Fruit fly (Drosophila melanogaster) whole organism, embryonic: ENCODE data around the gene CG46314.

Source experiments
- C15 ChIP-seq: fragments of 200-800 bp; sonication (Bioruptor generic); IDR thresholded peaks from 3 replicates; pipeline ENCODE4 v1.3.6; 2022; ENCODE audit warnings: missing biosample characterization, missing genetic modification characterization
- CG10431 ChIP-seq: fragments of 200-800 bp; sonication (Bioruptor generic); optimal IDR thresholded peaks from 3 replicates; lab custom pipeline; 2018; ENCODE audit warnings: missing biosample characterization, mild to moderate bottlenecking, missing genetic modification characterization
- CG10654 ChIP-seq: fragments of 200-800 bp; sonication (Bioruptor generic); optimal IDR thresholded peaks from 2 replicates; lab custom pipeline; 2016; ENCODE audit warnings: missing biosample characterization, missing genetic modification characterization
- CG11398 ChIP-seq: fragments of 200-800 bp; sonication (Bioruptor generic); optimal IDR thresholded peaks from 2 replicates; lab custom pipeline; 2016; ENCODE audit warnings: missing biosample characterization, missing genetic modification characterization
- CG11560 ChIP-seq: fragments of 200-800 bp; sonication (Bioruptor generic); IDR thresholded peaks from 3 replicates; pipeline ENCODE4 v1.3.6; 2022; ENCODE audit warnings: missing biosample characterization, missing genetic modification characterization
- CG11723 ChIP-seq: fragments of 200-800 bp; sonication (Bioruptor generic); optimal IDR thresholded peaks from 2 replicates; lab custom pipeline; 2017; ENCODE audit warnings: missing biosample characterization, mild to moderate bottlenecking, missing genetic modification characterization
- CG12769 ChIP-seq: fragments of 200-800 bp; sonication (Bioruptor generic); optimal IDR thresholded peaks from 2 replicates; lab custom pipeline; 2019; ENCODE audit warnings: missing biosample characterization, mild to moderate bottlenecking, missing genetic modification characterization, moderate library complexity
- CG14014 ChIP-seq: fragments of 200-800 bp; sonication (Bioruptor generic); IDR thresholded peaks from 2 replicates; pipeline ENCODE4 v1.3.6; 2022; ENCODE audit warnings: missing biosample characterization, missing genetic modification characterization
- CG14667 ChIP-seq: fragments of 200-800 bp; sonication (Bioruptor generic); IDR thresholded peaks from 2 replicates; pipeline ENCODE4 v1.3.6; 2022; ENCODE audit warnings: missing biosample characterization, missing genetic modification characterization
- CG15011 ChIP-seq: fragments of 200-800 bp; sonication (Bioruptor generic); optimal IDR thresholded peaks from 3 replicates; lab custom pipeline; 2018; ENCODE audit warnings: missing biosample characterization, mild to moderate bottlenecking, missing genetic modification characterization
- CG1602 ChIP-seq: fragments of 200-800 bp; sonication (Bioruptor generic); optimal IDR thresholded peaks from 3 replicates; lab custom pipeline; 2016; ENCODE audit warnings: missing biosample characterization, missing genetic modification characterization
- CG1792 ChIP-seq: fragments of 200-800 bp; sonication (Bioruptor generic); optimal IDR thresholded peaks from 2 replicates; lab custom pipeline; 2016; ENCODE audit warnings: missing biosample characterization, missing genetic modification characterization
- CG18262 ChIP-seq: fragments of 200-800 bp; optimal IDR thresholded peaks from 3 replicates; lab custom pipeline; 2019; ENCODE audit warnings: missing biosample characterization, mild to moderate bottlenecking, missing genetic modification characterization, moderate library complexity
- CG18599 ChIP-seq: fragments of 200-800 bp; sonication (Bioruptor generic); optimal IDR thresholded peaks from 3 replicates; lab custom pipeline; 2017; ENCODE audit warnings: missing biosample characterization, missing genetic modification characterization, mild to moderate bottlenecking, moderate library complexity, missing genetic modification reagents
- CG3847 ChIP-seq: fragments of 200-800 bp; sonication (Bioruptor generic); IDR thresholded peaks from 2 replicates; pipeline ENCODE4 v1.3.6; 2022; ENCODE audit warnings: missing biosample characterization, missing genetic modification characterization
- CG4360 ChIP-seq: fragments of 200-800 bp; sonication (Bioruptor generic); IDR thresholded peaks from 2 replicates; pipeline ENCODE4 v1.3.6; 2022; ENCODE audit warnings: missing biosample characterization, missing genetic modification characterization
- CG4404 ChIP-seq: fragments of 200-800 bp; sonication (Bioruptor generic); IDR thresholded peaks from 2 replicates; pipeline ENCODE4 v1.3.6; 2022; ENCODE audit warnings: missing biosample characterization, missing genetic modification characterization
- CG5245 ChIP-seq: fragments of 200-800 bp; sonication (Bioruptor generic); optimal IDR thresholded peaks from 3 replicates; lab custom pipeline; 2016; ENCODE audit warnings: missing biosample characterization, missing genetic modification characterization
- CG6689 ChIP-seq: fragments of 200-800 bp; sonication (Bioruptor generic); IDR thresholded peaks from 2 replicates; pipeline ENCODE4 v1.3.6; 2022; ENCODE audit warnings: missing biosample characterization, missing genetic modification characterization
- CG7987 ChIP-seq: fragments of 200-800 bp; sonication (Bioruptor generic); optimal IDR thresholded peaks from 2 replicates; lab custom pipeline; 2018; ENCODE audit warnings: missing biosample characterization, mild to moderate bottlenecking, missing genetic modification characterization, moderate library complexity
- E2f2 ChIP-seq: fragments of 200-800 bp; sonication (Bioruptor generic); IDR thresholded peaks from 2 replicates; pipeline ENCODE4 v1.3.6; 2022; ENCODE audit warnings: missing biosample characterization, missing genetic modification characterization
- Fer1 ChIP-seq: fragments of 200-800 bp; sonication (Bioruptor generic); optimal IDR thresholded peaks from 2 replicates; lab custom pipeline; 2017; ENCODE audit warnings: missing biosample characterization, mild to moderate bottlenecking, missing genetic modification characterization
- Fer3 ChIP-seq: fragments of 200-800 bp; sonication (Bioruptor generic); optimal IDR thresholded peaks from 2 replicates; lab custom pipeline; 2018; ENCODE audit warnings: missing biosample characterization, mild to moderate bottlenecking, missing genetic modification characterization, moderate library complexity
- HLHmδ ChIP-seq: fragments of 200-800 bp; sonication (Bioruptor generic); optimal IDR thresholded peaks from 2 replicates; lab custom pipeline; 2018; ENCODE audit warnings: missing biosample characterization, mild to moderate bottlenecking, missing genetic modification characterization, moderate library complexity
- Hr3 ChIP-seq: fragments of 200-800 bp; sonication (Bioruptor generic); optimal IDR thresholded peaks from 3 replicates; lab custom pipeline; 2016; ENCODE audit warnings: missing biosample characterization, missing genetic modification characterization
- Hr51 ChIP-seq, 2 experiments: fragments of 200-800 bp; sonication (Bioruptor generic); optimal IDR thresholded peaks; 2 replicates in 1 of 2; 3 replicates in 1 of 2; lab custom pipeline; 2016 to 2018; ENCODE audit warnings: missing biosample characterization in 2 of 2, missing genetic modification characterization in 2 of 2, mild to moderate bottlenecking in 1 of 2, moderate library complexity in 1 of 2
- Myb ChIP-seq: fragments of 200-800 bp; sonication (Bioruptor generic); optimal IDR thresholded peaks from 2 replicates; lab custom pipeline; 2016; ENCODE audit warnings: missing biosample characterization, missing genetic modification characterization
- Oli ChIP-seq: fragments of 200-800 bp; sonication (Bioruptor generic); optimal IDR thresholded peaks from 2 replicates; lab custom pipeline; 2018; ENCODE audit warnings: missing biosample characterization, mild to moderate bottlenecking, missing genetic modification characterization, moderate library complexity
- Opbp ChIP-seq: fragments of 200-800 bp; sonication (Bioruptor generic); IDR thresholded peaks from 3 replicates; pipeline ENCODE4 v1.3.6; 2022; ENCODE audit warnings: missing biosample characterization, missing genetic modification characterization; ENCODE audit not compliant: partially characterized antibody
- Scr ChIP-seq: fragments of 200-800 bp; sonication (Bioruptor generic); IDR thresholded peaks from 2 replicates; pipeline ENCODE4 v1.3.6; 2022; ENCODE audit warnings: missing biosample characterization, missing genetic modification characterization; ENCODE audit not compliant: partially characterized antibody
- Sox102F ChIP-seq: fragments of 200-800 bp; sonication (Bioruptor generic); optimal IDR thresholded peaks from 2 replicates; lab custom pipeline; 2018; ENCODE audit warnings: missing biosample characterization, mild to moderate bottlenecking, missing genetic modification characterization, moderate library complexity
- YL-1 ChIP-seq: fragments of 200-800 bp; sonication (Bioruptor generic); optimal IDR thresholded peaks from 3 replicates; lab custom pipeline; 2017; ENCODE audit warnings: missing biosample characterization, mild to moderate bottlenecking, missing genetic modification characterization
- al ChIP-seq: fragments of 200-800 bp; sonication (Bioruptor generic); IDR thresholded peaks from 2 replicates; pipeline ENCODE4 v1.3.6; 2022; ENCODE audit warnings: missing biosample characterization, missing genetic modification characterization
- amos ChIP-seq: fragments of 200-800 bp; sonication (Bioruptor generic); IDR thresholded peaks from 2 replicates; pipeline ENCODE4 v1.3.6; 2022; ENCODE audit warnings: missing biosample characterization, missing genetic modification characterization; ENCODE audit not compliant: partially characterized antibody
- aop ChIP-seq: fragments of 200-800 bp; sonication (Bioruptor generic); IDR thresholded peaks from 2 replicates; pipeline ENCODE4 v1.3.6; 2022; ENCODE audit warnings: missing biosample characterization, missing genetic modification characterization
- corto ChIP-seq: fragments of 200-800 bp; sonication (Bioruptor generic); optimal IDR thresholded peaks from 2 replicates; lab custom pipeline; 2016; ENCODE audit warnings: missing biosample characterization, mild to moderate bottlenecking, missing genetic modification characterization, moderate library complexity
- crp ChIP-seq, 2 experiments: fragments of 200-800 bp; sonication (Bioruptor generic); optimal IDR thresholded peaks; 2 replicates in 1 of 2; 3 replicates in 1 of 2; lab custom pipeline; 2017; ENCODE audit warnings: missing biosample characterization in 2 of 2, missing genetic modification characterization in 2 of 2, mild to moderate bottlenecking in 1 of 2, moderate library complexity in 1 of 2
- en ChIP-seq: fragments of 200-800 bp; sonication (Bioruptor generic); optimal IDR thresholded peaks from 2 replicates; lab custom pipeline; 2016; ENCODE audit warnings: missing biosample characterization, missing genetic modification characterization
- eyg ChIP-seq: fragments of 200-800 bp; sonication (Bioruptor generic); optimal IDR thresholded peaks from 3 replicates; lab custom pipeline; 2016; ENCODE audit warnings: missing biosample characterization, missing genetic modification characterization
- gcm ChIP-seq: fragments of 200-800 bp; sonication (Bioruptor generic); optimal IDR thresholded peaks from 2 replicates; lab custom pipeline; 2019; ENCODE audit warnings: missing biosample characterization, mild to moderate bottlenecking, missing genetic modification characterization, moderate library complexity
- inv ChIP-seq: fragments of 200-800 bp; sonication (Bioruptor generic); IDR thresholded peaks from 2 replicates; pipeline ENCODE4 v1.3.6; 2022; ENCODE audit warnings: missing biosample characterization, missing genetic modification characterization; ENCODE audit not compliant: partially characterized antibody
- jumu ChIP-seq: fragments of 200-800 bp; sonication (Bioruptor generic); optimal IDR thresholded peaks from 3 replicates; lab custom pipeline; 2016; ENCODE audit warnings: missing biosample characterization, missing genetic modification characterization
- pzg ChIP-seq: fragments of 200-800 bp; sonication (Bioruptor generic); optimal IDR thresholded peaks from 3 replicates; lab custom pipeline; 2018; ENCODE audit warnings: missing biosample characterization, mild to moderate bottlenecking, missing genetic modification characterization, moderate library complexity
- sc ChIP-seq, 3 experiments: fragments of >200 bp in 2 of 3; fragments of 200-800 bp in 1 of 3; sonication (Bioruptor generic) in 1 of 3; optimal IDR thresholded peaks; 2 replicates in 2 of 3; 3 replicates in 1 of 3; lab custom pipeline; 2017; ENCODE audit warnings: mild to moderate bottlenecking in 1 of 3, missing biosample characterization in 1 of 3, missing genetic modification characterization in 1 of 3, missing genetic modification reagents in 1 of 3
- sens-2 ChIP-seq: fragments of 200-800 bp; sonication (Bioruptor generic); IDR thresholded peaks from 2 replicates; pipeline ENCODE4 v1.3.6; 2022; ENCODE audit warnings: missing biosample characterization, missing genetic modification characterization
- slp2 ChIP-seq: fragments of 200-800 bp; sonication (Bioruptor generic); optimal IDR thresholded peaks from 2 replicates; lab custom pipeline; 2016; ENCODE audit warnings: missing biosample characterization, missing genetic modification characterization
- so ChIP-seq: fragments of 200-800 bp; sonication (Bioruptor generic); IDR thresholded peaks from 3 replicates; pipeline ENCODE4 v1.3.6; 2022; ENCODE audit warnings: missing biosample characterization, missing genetic modification characterization
- ssp ChIP-seq: fragments of 200-800 bp; sonication (Bioruptor generic); IDR thresholded peaks from 2 replicates; pipeline ENCODE4 v1.3.6; 2022; ENCODE audit warnings: missing biosample characterization, missing genetic modification characterization
- zen ChIP-seq: fragments of 200-800 bp; sonication (Bioruptor generic); optimal IDR thresholded peaks from 3 replicates; lab custom pipeline; 2018; ENCODE audit warnings: missing biosample characterization, mild to moderate bottlenecking, missing genetic modification characterization, moderate library complexity

Gene CG46314

DNA sequence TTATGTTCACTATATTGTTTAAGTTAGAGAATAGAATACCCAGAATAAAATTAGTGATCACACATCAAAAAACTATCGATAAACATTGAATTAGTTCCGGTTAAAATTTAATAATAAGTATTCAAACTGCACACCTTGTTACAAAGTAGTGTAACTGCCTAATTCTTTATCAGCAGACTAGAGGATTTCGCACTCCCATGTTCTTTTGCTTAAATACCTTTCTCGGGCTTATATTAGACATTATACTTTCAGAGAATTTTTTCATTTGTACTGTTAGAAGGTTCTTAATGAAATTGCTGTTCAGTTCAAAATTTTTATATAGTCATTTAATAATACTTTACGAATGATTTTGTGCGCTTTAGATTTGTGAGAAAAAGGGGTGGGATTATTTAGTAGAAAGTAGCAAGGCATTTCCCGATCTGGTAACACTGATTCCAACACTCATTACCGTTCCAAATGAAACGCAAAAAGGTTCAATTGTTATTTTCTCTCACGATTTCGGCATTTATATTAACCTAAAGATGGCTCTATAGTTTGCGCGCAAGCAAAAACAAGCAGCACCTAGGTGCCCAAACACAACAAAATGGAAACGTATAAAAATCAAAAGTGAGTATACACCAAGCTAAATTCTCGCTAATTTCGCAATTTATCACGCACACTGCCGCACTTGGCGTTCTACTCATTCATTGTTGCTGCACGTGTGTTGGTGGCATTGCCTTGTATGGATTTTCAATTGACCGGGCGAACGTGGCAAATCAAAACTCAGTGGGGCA, 3.5 kb upstream of the CG46314 start, which contains the start of gene crc (continued):
- TF ChIP-seq inv (GFP tag; lab: Robert Waterston, UW) (peak; percentile 42), al (no peak), CG5245 (GFP tag; lab: Kevin White, UChicago) (no peak), Sox102F (GFP tag; lab: Kevin White, UChicago) (peak; percentile 20), Fer3 (no peak), Scr (GFP tag; lab: Robert Waterston, UW) (peak; percentile 64), zen (peak; percentile 1), CG15011 (GFP tag; lab: Kevin White, UChicago) (no peak), YL-1 (GFP tag; lab: Kevin White, UChicago) (peak; percentile 91), C15 (GFP tag; lab: Robert Waterston, UW) (no peak), crp (GFP tag; optimal IDR thresholded peaks at IDR 0.05; lab: Kevin White, UChicago) (no peak), CG1792 (GFP tag; lab: Kevin White, UChicago) (no peak), CG3847 (no peak), CG11723 (GFP tag; lab: Kevin White, UChicago) (no peak), CG10431 (GFP tag; lab: Kevin White, UChicago) (no peak), HLHmδ (no peak), sens-2 (GFP tag; lab: Robert Waterston, UW) (no peak), jumu (GFP tag; lab: Kevin White, UChicago) (no peak), gcm (GFP tag; lab: Kevin White, UChicago) (no peak), corto (GFP tag; lab: Kevin White, UChicago) (no peak), CG11560 (tag; lab: Robert Waterston, UW) (no peak), CG4404 (no peak), ssp (GFP tag; lab: Robert Waterston, UW) (no peak), CG12769 (no peak), CG4360 (no peak), Myb (GFP tag; lab: Kevin White, UChicago) (peak; percentile 13), en (GFP tag; lab: Kevin White, UChicago) (no peak), sc (optimal IDR thresholded peaks at IDR 0.05; lab: Kevin White, UChicago) (no peak), sc (GFP tag; optimal IDR thresholded peaks at IDR 0.05; lab: Kevin White, UChicago) (no peak), so (GFP tag; lab: Robert Waterston, UW) (no peak), CG6689 (no peak), CG18599 (GFP tag; lab: Kevin White, UChicago) (peak; percentile 27), CG14014 (GFP tag; lab: Robert Waterston, UW) (no peak), amos (GFP tag; lab: Robert Waterston, UW) (peak; percentile 34; the same call in 1 of the 2 replicates), CG18262 (tag; lab: Kevin White, UChicago) (peak; percentile 44), Hr3 (no peak), CG7987 (GFP tag; lab: Kevin White, UChicago) (no peak), Hr51 (GFP tag; optimal IDR thresholded peaks at IDR 0.05; lab: Kevin White, UChicago) (no peak), eyg (no peak), CG11398 (GFP tag; lab: Kevin White, UChicago) (no peak), E2f2 (GFP tag; lab: Robert Waterston, UW) (peak; percentile 10; the same call in 1 of the 2 replicates), CG1602 (no peak), pzg (GFP tag; lab: Kevin White, UChicago) (peak; percentile 56), CG10654 (peak; percentile 11), Oli (no peak), Fer1 (GFP tag; lab: Kevin White, UChicago) (peak; percentile 44), slp2 (GFP tag; lab: Kevin White, UChicago) (no peak), CG14667 (GFP tag; lab: Robert Waterston, UW) (no peak), Opbp (GFP tag; lab: Robert Waterston, UW) (no peak), aop (GFP tag; lab: Robert Waterston, UW) (no peak)
